Worm (Caenorhabditis elegans): Measurements from ENCODE around the gene Y49F6B.2.

- no peak for TF ChIP-seq lsy-2 (tag; optimal IDR thresholded peaks at IDR 0.05)
- no peak for TF ChIP-seq egl-27 (tag; optimal IDR thresholded peaks at IDR 0.05)
- TF ChIP-seq tbx-2 (tag; optimal IDR thresholded peaks at IDR 0.05) = no peak
- TF ChIP-seq zag-1 (tag; optimal IDR thresholded peaks at IDR 0.05) = no peak
- no peak for TF ChIP-seq unc-62 (GFP tag; optimal IDR thresholded peaks at IDR 0.05)
- TF ChIP-seq nhr-47 (tag; optimal IDR thresholded peaks at IDR 0.05) = no peak
- no peak for TF ChIP-seq elt-3 (tag; optimal IDR thresholded peaks at IDR 0.05)
- TF ChIP-seq lin-35 (GFP tag; optimal IDR thresholded peaks at IDR 0.05) = no peak
- no peak for TF ChIP-seq F16B12.6 (tag; optimal IDR thresholded peaks at IDR 0.05)
- TF ChIP-seq nhr-28 (tag; optimal IDR thresholded peaks at IDR 0.05) = no peak
Observed at ce11 chrII:3476536-3476935, 26.2 kb upstream of the Y49F6B.2 start.

Measured in whole organism, L1 larva.